Worm (Caenorhabditis elegans) whole organism, late embryonic: ENCODE data around the gene Y38C1AA.12.

Experiments
- C08G9.2 ChIP-seq: sonication (generic microtip); optimal IDR thresholded peaks from 2 replicates; lab custom pipeline; 2016; ENCODE audit warnings: mild to moderate bottlenecking, missing genetic modification characterization, moderate library complexity, missing compliant biosample characterization
- Y22D7AL.16 ChIP-seq: sonication (generic microtip); optimal IDR thresholded peaks from 2 replicates; lab custom pipeline; 2016; ENCODE audit warnings: missing genetic modification characterization, missing compliant biosample characterization
- ahr-1 ChIP-seq: sonication (generic microtip); optimal IDR thresholded peaks from 2 replicates; lab custom pipeline; 2016; ENCODE audit warnings: missing genetic modification characterization, missing compliant biosample characterization
- ceh-14 ChIP-seq: sonication (generic microtip); optimal IDR thresholded peaks from 2 replicates; lab custom pipeline; 2016; ENCODE audit warnings: missing genotype, missing genetic modification characterization, missing compliant biosample characterization
- ceh-18 ChIP-seq: sonication (generic microtip); optimal IDR thresholded peaks from 2 replicates; lab custom pipeline; 2016; ENCODE audit warnings: missing genetic modification characterization, missing compliant biosample characterization
- ceh-19 ChIP-seq: fragments of 200-800 bp; sonication (Bioruptor generic); optimal IDR thresholded peaks from 2 replicates; lab custom pipeline; 2018; ENCODE audit warnings: mild to moderate bottlenecking, missing genetic modification characterization, missing compliant biosample characterization
- ceh-22 ChIP-seq: sonication (generic microtip); optimal IDR thresholded peaks from 2 replicates; lab custom pipeline; 2017; ENCODE audit warnings: missing biosample characterization, missing genetic modification characterization
- ceh-31 ChIP-seq: sonication (generic microtip); optimal IDR thresholded peaks from 2 replicates; lab custom pipeline; 2016; ENCODE audit warnings: missing genetic modification characterization, missing compliant biosample characterization
- ceh-34 ChIP-seq: sonication (generic microtip); optimal IDR thresholded peaks from 2 replicates; lab custom pipeline; 2016; ENCODE audit warnings: mild to moderate bottlenecking, missing genetic modification characterization, missing compliant biosample characterization
- ceh-45 ChIP-seq: fragments of 200-800 bp; sonication (Bioruptor generic); IDR thresholded peaks from 2 replicates; pipeline ENCODE4 v1.3.6; 2022; ENCODE audit warnings: missing genetic modification reagents, missing genetic modification characterization, missing compliant biosample characterization
- ceh-6 ChIP-seq: fragments of 200-800 bp; sonication (Bioruptor generic); optimal IDR thresholded peaks from 2 replicates; lab custom pipeline; 2018; ENCODE audit warnings: mild to moderate bottlenecking, missing genetic modification characterization, missing compliant biosample characterization
- ceh-9 ChIP-seq: sonication (generic microtip); optimal IDR thresholded peaks from 2 replicates; lab custom pipeline; 2016; ENCODE audit warnings: mild to moderate bottlenecking, missing genetic modification characterization, inconsistent platforms, missing compliant biosample characterization
- che-1 ChIP-seq: sonication (generic microtip); optimal IDR thresholded peaks from 2 replicates; lab custom pipeline; 2016; ENCODE audit warnings: mild to moderate bottlenecking, missing genetic modification characterization, missing compliant biosample characterization
- elt-4 ChIP-seq: sonication (generic microtip); optimal IDR thresholded peaks from 2 replicates; lab custom pipeline; 2016; ENCODE audit warnings: missing genetic modification characterization, missing compliant biosample characterization
- ets-4 ChIP-seq: sonication (generic microtip); optimal IDR thresholded peaks from 2 replicates; lab custom pipeline; 2016; ENCODE audit warnings: missing genetic modification characterization, missing compliant biosample characterization
- eyg-1 ChIP-seq: sonication (generic microtip); optimal IDR thresholded peaks from 2 replicates; lab custom pipeline; 2016; ENCODE audit warnings: missing genotype, missing genetic modification characterization, missing compliant biosample characterization
- fkh-10 ChIP-seq: fragments of 150-350 bp; optimal IDR thresholded peaks from 2 replicates; lab custom pipeline; 2014; ENCODE audit warnings: missing biosample characterization, missing genetic modification reagents, missing genetic modification characterization
- fkh-6 ChIP-seq: sonication (generic microtip); optimal IDR thresholded peaks from 2 replicates; lab custom pipeline; 2016; ENCODE audit warnings: missing genetic modification characterization, missing compliant biosample characterization
- gmeb-2 ChIP-seq: sonication (generic microtip); optimal IDR thresholded peaks from 2 replicates; lab custom pipeline; 2016; ENCODE audit warnings: missing genetic modification characterization, inconsistent platforms, missing compliant biosample characterization
- hlh-13 ChIP-seq: fragments of 200-800 bp; sonication (Bioruptor generic); optimal IDR thresholded peaks from 2 replicates; lab custom pipeline; 2018; ENCODE audit warnings: mild to moderate bottlenecking, missing genetic modification characterization, missing compliant biosample characterization
- hlh-15 ChIP-seq: sonication (generic microtip); optimal IDR thresholded peaks from 2 replicates; lab custom pipeline; 2016; ENCODE audit warnings: missing genetic modification characterization, missing compliant biosample characterization
- hlh-8 ChIP-seq: sonication (generic microtip); optimal IDR thresholded peaks from 2 replicates; lab custom pipeline; 2016; ENCODE audit warnings: missing genotype, missing genetic modification characterization, missing compliant biosample characterization
- nfya-1 ChIP-seq: sonication (generic microtip); optimal IDR thresholded peaks from 2 replicates; lab custom pipeline; 2017; ENCODE audit warnings: missing genetic modification characterization, mild to moderate bottlenecking, missing compliant biosample characterization, antibody characterized with exemption, moderate library complexity
- nhr-232 ChIP-seq: sonication (generic microtip); optimal IDR thresholded peaks from 2 replicates; lab custom pipeline; 2016; ENCODE audit warnings: missing genetic modification characterization, missing compliant biosample characterization
- npax-4 ChIP-seq: sonication (generic microtip); optimal IDR thresholded peaks from 2 replicates; lab custom pipeline; 2016; ENCODE audit warnings: missing genetic modification characterization, missing compliant biosample characterization
- odd-2 ChIP-seq: sonication (generic microtip); optimal IDR thresholded peaks from 2 replicates; lab custom pipeline; 2017; ENCODE audit warnings: antibody characterized with exemption, mild to moderate bottlenecking, missing genetic modification characterization, missing compliant biosample characterization
- pax-1 ChIP-seq: fragments of 150-350 bp; optimal IDR thresholded peaks from 2 replicates; lab custom pipeline; 2014; ENCODE audit warnings: missing biosample characterization, missing genetic modification characterization
- pha-4 ChIP-seq: fragments of 150-350 bp; optimal IDR thresholded peaks from 2 replicates; lab custom pipeline; 2018; ENCODE audit warnings: missing biosample characterization, missing genetic modification reagents, missing genetic modification characterization
- pros-1 ChIP-seq: fragments of 150-350 bp; optimal IDR thresholded peaks from 2 replicates; lab custom pipeline; 2014; ENCODE audit warnings: missing biosample characterization, missing genetic modification reagents, missing genetic modification characterization
- ref-2 ChIP-seq: sonication (generic microtip); optimal IDR thresholded peaks from 2 replicates; lab custom pipeline; 2016; ENCODE audit warnings: missing genetic modification characterization, missing compliant biosample characterization
- sox-2 ChIP-seq: fragments of 200-800 bp; sonication (Bioruptor generic); IDR thresholded peaks from 2 replicates; pipeline ENCODE4 v1.3.6; 2022; ENCODE audit warnings: missing genetic modification reagents, missing genetic modification characterization, missing compliant biosample characterization
- syd-9 ChIP-seq: sonication (generic microtip); optimal IDR thresholded peaks from 2 replicates; lab custom pipeline; 2016; ENCODE audit warnings: mild to moderate bottlenecking, missing genetic modification characterization, moderate library complexity, missing compliant biosample characterization
- tbx-2 ChIP-seq: sonication (generic microtip); optimal IDR thresholded peaks from 2 replicates; lab custom pipeline; 2016; ENCODE audit warnings: missing genetic modification characterization, missing compliant biosample characterization
- tbx-7 ChIP-seq: sonication (generic microtip); optimal IDR thresholded peaks from 2 replicates; lab custom pipeline; 2016; ENCODE audit warnings: missing genotype, missing genetic modification characterization, missing compliant biosample characterization
- unc-3 ChIP-seq, 2 experiments: fragments of 200-800 bp in 1 of 2; sonication (Bioruptor generic) in 1 of 2; sonication (generic microtip) in 1 of 2; conservative IDR thresholded peaks in 1 of 2; optimal IDR thresholded peaks in 1 of 2; 2 replicates each; pipeline versions ENCODE4 v1.3.6 to Lab custom; 2016 to 2022; ENCODE audit warnings: missing compliant biosample characterization in 2 of 2, missing genetic modification characterization in 2 of 2, missing genetic modification reagents in 1 of 2
- unc-42 ChIP-seq: sonication (generic microtip); optimal IDR thresholded peaks from 2 replicates; lab custom pipeline; 2016; ENCODE audit warnings: missing genotype, missing genetic modification characterization, missing compliant biosample characterization
- unc-86 ChIP-seq: sonication (generic microtip); optimal IDR thresholded peaks from 2 replicates; lab custom pipeline; 2016; ENCODE audit warnings: missing genetic modification characterization, missing compliant biosample characterization

Y38C1AA.12 gene

ce11 chrIV:186110-186509, 5.9 kb upstream of the Y38C1AA.12 start:
- TF ChIP-seq ceh-19 (peak; percentile 49), ceh-14 (tag; lab: Kevin White, UChicago) (peak; percentile 18), sox-2 (GFP tag; lab: Robert Waterston, UW) (no peak), tbx-2 (tag; lab: Kevin White, UChicago) (peak; percentile 22), ceh-9 (tag; lab: Kevin White, UChicago) (no peak), nfya-1 (tag; lab: Kevin White, UChicago) (peak; percentile 7), unc-42 (peak; percentile 25), ceh-34 (tag; lab: Kevin White, UChicago) (peak; percentile 97)

ce11 chrIV:187336-187735, 4.7 kb upstream of the Y38C1AA.12 start:
- TF ChIP-seq eyg-1 (tag; lab: Kevin White, UChicago) (no peak), ceh-14 (tag; lab: Kevin White, UChicago) (peak; percentile 7)

- no peak for TF ChIP-seq Y22D7AL.16
- TF ChIP-seq odd-2 (tag; lab: Kevin White, UChicago) = no peak
- no peak for TF ChIP-seq eyg-1 (tag; lab: Kevin White, UChicago)
- TF ChIP-seq hlh-13 (GFP tag; lab: Kevin White, UChicago) = no peak
- no peak for TF ChIP-seq ceh-9 (tag; lab: Kevin White, UChicago)
- no peak for TF ChIP-seq unc-86 (tag; lab: Kevin White, UChicago)
- no peak for TF ChIP-seq ceh-45 (GFP tag; lab: Robert Waterston, UW)
- TF ChIP-seq npax-4 (tag; lab: Kevin White, UChicago) = no peak
- TF ChIP-seq ets-4 (tag; lab: Kevin White, UChicago) = no peak
- no peak for TF ChIP-seq unc-42
- TF ChIP-seq fkh-10 (GFP tag; lab: Kevin White, UChicago) = no peak
- no peak for TF ChIP-seq ceh-14 (tag; lab: Kevin White, UChicago)
- no peak for TF ChIP-seq ahr-1 (tag; lab: Kevin White, UChicago)
- no peak for TF ChIP-seq ceh-18 (tag; lab: Kevin White, UChicago)
- no peak for TF ChIP-seq ref-2
- TF ChIP-seq elt-4 (tag; lab: Kevin White, UChicago) = no peak
- no peak for TF ChIP-seq gmeb-2 (tag; lab: Kevin White, UChicago)
- no peak for TF ChIP-seq pros-1 (tag; lab: Kevin White, UChicago)
- TF ChIP-seq che-1 (tag; lab: Kevin White, UChicago) = no peak
- no peak for TF ChIP-seq ceh-6 (GFP tag; lab: Kevin White, UChicago)
- TF ChIP-seq, all 69 proteins: peak for 0
These were observed 3.0 kb upstream of the Y38C1AA.12 start for ce11 chrIV:189087-189486.

- TF ChIP-seq pha-4 (tag; lab: Kevin White, UChicago) = no peak
- TF ChIP-seq hlh-8 (tag; lab: Kevin White, UChicago) = no peak
- no peak for TF ChIP-seq ceh-31 (tag; lab: Kevin White, UChicago)
- no peak for TF ChIP-seq unc-3 (GFP tag; conservative IDR thresholded peaks at IDR 0.05; lab: Robert Waterston, UW)
- no peak for TF ChIP-seq unc-3 (tag; optimal IDR thresholded peaks at IDR 0.05; lab: Kevin White, UChicago)
- no peak for TF ChIP-seq ceh-14 (tag; lab: Kevin White, UChicago)
- no peak for TF ChIP-seq tbx-7
- no peak for TF ChIP-seq C08G9.2 (tag; lab: Kevin White, UChicago)
- TF ChIP-seq ref-2 = no peak
- TF ChIP-seq unc-42 = no peak
- no peak for TF ChIP-seq pros-1 (tag; lab: Kevin White, UChicago)
- TF ChIP-seq hlh-15 (tag; lab: Kevin White, UChicago) = no peak
- TF ChIP-seq nhr-232 = no peak
- no peak for TF ChIP-seq fkh-10 (GFP tag; lab: Kevin White, UChicago)
- no peak for TF ChIP-seq pax-1 (tag; lab: Kevin White, UChicago)
- no peak for TF ChIP-seq eyg-1 (tag; lab: Kevin White, UChicago)
- TF ChIP-seq fkh-6 = no peak
- TF ChIP-seq ceh-22 (tag; lab: Kevin White, UChicago) = no peak
- no peak for TF ChIP-seq syd-9 (tag; lab: Kevin White, UChicago)
- no peak for TF ChIP-seq ceh-6 (GFP tag; lab: Kevin White, UChicago)
These were observed 2.4 kb downstream of the Y38C1AA.12 start, which contains the start of gene csn-3 for ce11 chrIV:194442-194841. TSS of gene csn-3 (plus strand) at chrIV:194742.
